Worm (Caenorhabditis elegans) whole organism, young adult: ENCODE measurements around the gene hphd-1.

Experiments
- C06A6.2 ChIP-seq: fragments of 200-800 bp; sonication (Bioruptor generic); conservative IDR thresholded peaks from 2 replicates; pipeline ENCODE4 v1.3.6; 2022; ENCODE audit warnings: missing genetic modification characterization, missing compliant biosample characterization
- C17E4.6 ChIP-seq: fragments of 200-800 bp; sonication (Bioruptor generic); IDR thresholded peaks from 2 replicates; pipeline ENCODE4 v1.3.6; 2022; ENCODE audit warnings: missing genetic modification reagents, missing genetic modification characterization, missing compliant biosample characterization
- F33H1.4 ChIP-seq: fragments of 200-800 bp; sonication (Bioruptor generic); IDR thresholded peaks from 2 replicates; pipeline ENCODE4 v1.3.6; 2022; ENCODE audit warnings: missing genetic modification reagents, missing genetic modification characterization, missing compliant biosample characterization
- F39B2.1 ChIP-seq: fragments of 200-800 bp; sonication (Bioruptor generic); IDR thresholded peaks from 2 replicates; pipeline ENCODE4 v1.3.6; 2022; ENCODE audit warnings: missing genetic modification reagents, missing genetic modification characterization, missing compliant biosample characterization
- F55B11.4 ChIP-seq: sonication (generic microtip); optimal IDR thresholded peaks from 2 replicates; lab custom pipeline; 2016; ENCODE audit warnings: missing compliant biosample characterization, missing genetic modification characterization, borderline replicate concordance; ENCODE audit not compliant: insufficient read depth
- F57A8.1 ChIP-seq: fragments of 200-800 bp; sonication (Bioruptor generic); optimal IDR thresholded peaks from 2 replicates; lab custom pipeline; 2018; ENCODE audit warnings: mild to moderate bottlenecking, missing genetic modification characterization, moderate library complexity, missing compliant biosample characterization
- K11D2.4 ChIP-seq: fragments of 200-800 bp; sonication (Bioruptor generic); IDR thresholded peaks from 2 replicates; pipeline ENCODE4 v1.3.6; 2022; ENCODE audit warnings: missing genetic modification reagents, missing genetic modification characterization, missing compliant biosample characterization
- Y53G8AR.9 ChIP-seq: fragments of 200-800 bp; sonication (Bioruptor generic); conservative IDR thresholded peaks from 2 replicates; pipeline ENCODE4 v1.3.6; 2022; ENCODE audit warnings: missing genetic modification reagents, missing genetic modification characterization, missing compliant biosample characterization
- Y67H2A.10 ChIP-seq: fragments of 200-800 bp; sonication (Bioruptor generic); conservative IDR thresholded peaks from 2 replicates; pipeline ENCODE4 v1.3.6; 2022; ENCODE audit warnings: missing genetic modification reagents, missing genetic modification characterization, missing compliant biosample characterization
- Y95B8A.8 ChIP-seq: fragments of 200-800 bp; sonication (Bioruptor generic); IDR thresholded peaks from 2 replicates; pipeline ENCODE4 v1.3.6; 2022; ENCODE audit warnings: missing genetic modification reagents, missing genetic modification characterization, missing compliant biosample characterization
- ZK185.1 ChIP-seq: sonication (generic microtip); optimal IDR thresholded peaks from 2 replicates; lab custom pipeline; 2016; ENCODE audit warnings: mild to moderate bottlenecking, missing genetic modification characterization, missing compliant biosample characterization; ENCODE audit not compliant: poor library complexity, severe bottlenecking
- aptf-2 ChIP-seq: fragments of 200-800 bp; sonication (Bioruptor generic); conservative IDR thresholded peaks from 2 replicates; pipeline ENCODE4 v1.3.6; 2022; ENCODE audit warnings: missing genetic modification reagents, missing genetic modification characterization, missing compliant biosample characterization
- atf-7 ChIP-seq: sonication (generic microtip); optimal IDR thresholded peaks from 2 replicates; lab custom pipeline; 2017; ENCODE audit warnings: mild to moderate bottlenecking, missing genetic modification characterization, missing compliant biosample characterization
- bed-2 ChIP-seq: fragments of 200-800 bp; sonication (Bioruptor generic); IDR thresholded peaks from 2 replicates; pipeline ENCODE4 v1.3.6; 2022; ENCODE audit warnings: missing genetic modification reagents, missing genetic modification characterization, missing compliant biosample characterization
- cebp-1 ChIP-seq, 2 experiments: fragments of 200-800 bp in 1 of 2; sonication (Bioruptor generic) in 1 of 2; sonication (generic microtip) in 1 of 2; IDR thresholded peaks in 1 of 2; optimal IDR thresholded peaks in 1 of 2; 2 replicates each; pipeline versions ENCODE4 v1.3.6 to Lab custom; 2017 to 2022; ENCODE audit warnings: missing compliant biosample characterization in 2 of 2, missing genetic modification characterization in 2 of 2, mild to moderate bottlenecking in 1 of 2, missing genetic modification reagents in 1 of 2, moderate library complexity in 1 of 2
- ceh-100 ChIP-seq: fragments of 200-800 bp; sonication (Bioruptor generic); IDR thresholded peaks from 2 replicates; pipeline ENCODE4 v1.3.6; 2022; ENCODE audit warnings: missing genetic modification reagents, missing genetic modification characterization, missing compliant biosample characterization
- ceh-27 ChIP-seq: fragments of 200-800 bp; sonication (Bioruptor generic); optimal IDR thresholded peaks from 2 replicates; lab custom pipeline; 2018; ENCODE audit warnings: mild to moderate bottlenecking, missing genetic modification characterization, moderate library complexity, missing compliant biosample characterization
- dox-1 ChIP-seq: fragments of 200-800 bp; sonication (Bioruptor generic); IDR thresholded peaks from 2 replicates; pipeline ENCODE4 v1.3.6; 2022; ENCODE audit warnings: missing genetic modification reagents, missing genetic modification characterization, missing compliant biosample characterization
- egl-18 ChIP-seq: fragments of 200-800 bp; sonication (Bioruptor generic); IDR thresholded peaks from 2 replicates; pipeline ENCODE4 v1.3.6; 2022; ENCODE audit warnings: missing genetic modification reagents, missing genetic modification characterization, missing compliant biosample characterization
- egl-44 ChIP-seq: fragments of 200-800 bp; sonication (Bioruptor generic); IDR thresholded peaks from 2 replicates; pipeline ENCODE4 v1.3.6; 2022; ENCODE audit warnings: missing genetic modification reagents, missing genetic modification characterization, missing compliant biosample characterization
- ets-4 ChIP-seq: fragments of 200-800 bp; sonication (Bioruptor generic); optimal IDR thresholded peaks from 2 replicates; lab custom pipeline; 2018; ENCODE audit warnings: mild to moderate bottlenecking, missing genetic modification characterization, missing compliant biosample characterization
- fkh-3 ChIP-seq: sonication (generic microtip); optimal IDR thresholded peaks from 2 replicates; lab custom pipeline; 2016; ENCODE audit warnings: mild to moderate bottlenecking, missing genetic modification characterization, missing compliant biosample characterization
- gei-17 ChIP-seq: fragments of 200-800 bp; sonication (Bioruptor generic); optimal IDR thresholded peaks from 2 replicates; lab custom pipeline; 2018; ENCODE audit warnings: mild to moderate bottlenecking, missing genetic modification characterization, missing compliant biosample characterization
- hlh-26 ChIP-seq: fragments of 200-800 bp; sonication (Bioruptor generic); conservative IDR thresholded peaks from 2 replicates; pipeline ENCODE4 v1.3.6; 2022; ENCODE audit warnings: missing genetic modification reagents, missing genetic modification characterization, missing compliant biosample characterization
- hmg-20 ChIP-seq: fragments of 200-800 bp; sonication (Bioruptor generic); IDR thresholded peaks from 2 replicates; pipeline ENCODE4 v1.3.6; 2022; ENCODE audit warnings: missing genetic modification reagents, missing genetic modification characterization, missing compliant biosample characterization
- hsf-1 ChIP-seq: fragments of 200-800 bp; sonication (Bioruptor generic); IDR thresholded peaks from 2 replicates; pipeline ENCODE4 v1.3.6; 2022; ENCODE audit warnings: missing genetic modification reagents, missing genetic modification characterization, missing compliant biosample characterization
- lag-1 ChIP-seq: fragments of 200-800 bp; sonication (Bioruptor generic); IDR thresholded peaks from 2 replicates; pipeline ENCODE4 v1.3.6; 2022; ENCODE audit warnings: missing genetic modification reagents, missing genetic modification characterization, missing compliant biosample characterization
- let-526 ChIP-seq: fragments of 200-800 bp; sonication (Bioruptor generic); IDR thresholded peaks from 2 replicates; pipeline ENCODE4 v1.3.6; 2022; ENCODE audit warnings: missing genetic modification reagents, missing genetic modification characterization, missing compliant biosample characterization
- lin-26 ChIP-seq: fragments of 200-800 bp; sonication (Bioruptor generic); IDR thresholded peaks from 2 replicates; pipeline ENCODE4 v1.3.6; 2022; ENCODE audit warnings: missing genetic modification reagents, missing genetic modification characterization, missing compliant biosample characterization
- lin-40 ChIP-seq: sonication (generic microtip); optimal IDR thresholded peaks from 2 replicates; lab custom pipeline; 2016; ENCODE audit warnings: missing genetic modification characterization, mild to moderate bottlenecking, missing compliant biosample characterization, missing genotype, missing genetic modification reagents
- madf-3 ChIP-seq: fragments of 200-800 bp; sonication (Bioruptor generic); IDR thresholded peaks from 2 replicates; pipeline ENCODE4 v1.3.6; 2022; ENCODE audit warnings: missing genetic modification reagents, missing genetic modification characterization, missing compliant biosample characterization
- madf-6 ChIP-seq: fragments of 200-800 bp; sonication (Bioruptor generic); IDR thresholded peaks from 2 replicates; pipeline ENCODE4 v1.3.6; 2022; ENCODE audit warnings: missing genetic modification reagents, missing genetic modification characterization, missing compliant biosample characterization
- mcd-1 ChIP-seq: fragments of 200-800 bp; sonication (Bioruptor generic); IDR thresholded peaks from 2 replicates; pipeline ENCODE4 v1.3.6; 2022; ENCODE audit warnings: missing genetic modification reagents, missing genetic modification characterization, missing compliant biosample characterization
- nfyb-1 ChIP-seq: fragments of 200-800 bp; sonication (Bioruptor generic); IDR thresholded peaks from 2 replicates; pipeline ENCODE4 v1.3.6; 2022; ENCODE audit warnings: missing genetic modification reagents, missing genetic modification characterization, missing compliant biosample characterization
- nhr-80 ChIP-seq: sonication (generic microtip); optimal IDR thresholded peaks from 2 replicates; lab custom pipeline; 2016; ENCODE audit warnings: missing genetic modification characterization, missing compliant biosample characterization
- pbrm-1 ChIP-seq: fragments of 200-800 bp; sonication (Bioruptor generic); IDR thresholded peaks from 2 replicates; pipeline ENCODE4 v1.3.6; 2022; ENCODE audit warnings: missing genetic modification reagents, missing genetic modification characterization, missing compliant biosample characterization
- rcor-1 ChIP-seq: fragments of 200-800 bp; sonication (Bioruptor generic); IDR thresholded peaks from 2 replicates; pipeline ENCODE4 v1.3.6; 2022; ENCODE audit warnings: missing genetic modification reagents, missing genetic modification characterization, missing compliant biosample characterization
- snpc-1.3 ChIP-seq: sonication (generic microtip); optimal IDR thresholded peaks from 2 replicates; lab custom pipeline; 2017; ENCODE audit warnings: missing genetic modification characterization, mild to moderate bottlenecking, missing compliant biosample characterization, antibody characterized with exemption, moderate library complexity, missing genotype, missing genetic modification reagents; ENCODE audit not compliant: insufficient read depth
- tbp1 ChIP-seq: fragments of 200-800 bp; sonication (Bioruptor generic); optimal IDR thresholded peaks from 2 replicates; lab custom pipeline; 2018; ENCODE audit warnings: mild to moderate bottlenecking, missing genetic modification characterization, missing compliant biosample characterization
- zfh-2 ChIP-seq: fragments of 200-800 bp; sonication (Bioruptor generic); conservative IDR thresholded peaks from 2 replicates; pipeline ENCODE4 v1.3.6; 2022; ENCODE audit warnings: missing genetic modification reagents, missing genetic modification characterization, missing compliant biosample characterization

hphd-1 gene

DNA sequence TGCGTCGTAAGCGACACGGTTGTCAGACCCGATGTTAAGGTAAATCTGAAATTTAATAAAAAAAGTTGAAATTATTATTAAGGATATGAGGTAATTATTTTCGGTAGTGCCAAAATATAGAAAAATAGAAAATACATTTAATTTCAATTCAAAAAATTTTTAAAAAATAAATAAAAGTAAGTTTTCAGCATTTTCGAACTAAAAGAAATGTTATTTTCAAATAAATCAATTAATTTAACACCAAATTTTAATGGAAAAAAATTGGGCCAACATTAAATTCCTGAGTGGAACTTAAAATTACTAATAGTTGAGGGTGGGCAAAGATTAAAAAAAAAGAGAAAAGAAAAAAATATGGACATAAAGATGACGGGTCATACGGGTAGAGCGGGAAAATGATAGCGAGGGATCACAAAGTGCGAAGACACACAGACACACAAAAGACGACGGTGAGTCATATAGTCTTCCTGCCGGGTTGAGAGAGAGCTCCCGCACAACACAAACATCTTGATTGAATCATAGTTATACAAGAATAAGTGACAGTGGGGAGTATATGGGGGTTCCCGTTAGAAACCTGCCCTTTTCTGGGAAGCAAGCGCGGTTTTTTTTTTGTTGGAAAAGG, 29.5 kb upstream of the hphd-1 start, which contains the start of gene max-2 (continued):
- TF ChIP-seq Y67H2A.10 (GFP tag; lab: Robert Waterston, UW) (no peak), bed-2 (GFP tag; lab: Robert Waterston, UW) (no peak), fkh-3 (tag; lab: Kevin White, UChicago) (no peak), cebp-1 (GFP tag; IDR thresholded peaks at IDR 0.05; lab: Robert Waterston, UW) (no peak), cebp-1 (tag; optimal IDR thresholded peaks at IDR 0.05; lab: Kevin White, UChicago) (peak; percentile 27), let-526 (GFP tag; lab: Robert Waterston, UW) (no peak), ZK185.1 (tag; lab: Kevin White, UChicago) (no peak)

- peak; percentile 51; the same call in 1 of the 2 replicates for TF ChIP-seq zfh-2 (GFP tag; lab: Robert Waterston, UW)
- TF ChIP-seq ets-4 (GFP tag; lab: Kevin White, UChicago): no peak
- no peak for TF ChIP-seq snpc-1.3 (tag; lab: Kevin White, UChicago)
Observed at ce11 chrII:13023518-13023917, 27.1 kb upstream of the hphd-1 start.

DNA sequence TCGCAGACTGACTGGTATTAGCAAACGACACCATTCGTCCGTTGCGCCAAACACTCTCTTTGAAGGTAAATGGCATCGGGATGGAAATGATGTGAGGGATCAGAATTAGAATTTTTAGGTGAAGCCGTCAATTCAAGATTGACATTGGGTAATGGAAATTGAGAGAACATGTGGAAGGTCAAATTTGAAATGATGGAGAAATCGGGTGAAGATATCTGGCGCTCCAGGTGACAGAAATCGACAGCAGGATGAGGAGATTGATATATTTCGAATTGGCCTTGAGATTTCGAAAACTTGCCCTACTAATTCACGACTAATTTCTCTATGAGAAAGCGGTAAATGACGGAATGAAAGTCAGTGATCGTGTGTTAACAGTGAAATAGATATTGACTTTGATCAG, 26.2 kb upstream of the hphd-1 start:
- TF ChIP-seq hlh-26 (GFP tag; lab: Robert Waterston, UW) (no peak), ceh-27 (GFP tag; lab: Kevin White, UChicago) (no peak), F57A8.1 (no peak), F55B11.4 (no peak), cebp-1 (GFP tag; IDR thresholded peaks at IDR 0.05; lab: Robert Waterston, UW) (no peak), cebp-1 (tag; optimal IDR thresholded peaks at IDR 0.05; lab: Kevin White, UChicago) (no peak)

DNA sequence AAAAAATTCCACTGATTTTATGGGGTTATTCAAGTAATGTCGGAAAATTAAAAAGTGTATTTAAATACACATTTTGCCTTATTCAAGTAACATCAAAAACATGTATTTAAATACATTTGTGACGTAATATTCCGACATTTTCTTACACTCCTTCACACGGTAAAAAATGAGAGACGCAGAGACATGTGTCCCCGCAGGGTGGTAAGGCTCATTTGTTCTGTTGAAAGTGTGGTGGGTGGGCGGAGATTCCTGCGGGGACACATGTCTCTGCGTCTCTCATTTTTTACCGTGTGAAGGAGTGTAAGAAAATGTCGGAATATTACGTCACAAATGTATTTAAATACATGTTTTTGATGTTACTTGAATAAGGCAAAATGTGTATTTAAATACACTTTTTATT, 20.0 kb upstream of the hphd-1 start:
- TF ChIP-seq lag-1 (GFP tag; lab: Robert Waterston, UW): peak; percentile 65; the same call in 1 of the 2 replicates
- TF ChIP-seq nhr-80 (tag; lab: Kevin White, UChicago): peak; percentile 39
- peak; percentile 11 for TF ChIP-seq gei-17 (GFP tag; lab: Kevin White, UChicago)
- TF ChIP-seq cebp-1 (GFP tag; IDR thresholded peaks at IDR 0.05; lab: Robert Waterston, UW): peak; percentile 65
- TF ChIP-seq cebp-1 (tag; optimal IDR thresholded peaks at IDR 0.05; lab: Kevin White, UChicago): peak; percentile 76
- peak; percentile 100 for TF ChIP-seq pbrm-1
- peak; percentile 100 for TF ChIP-seq F39B2.1 (GFP tag; lab: Robert Waterston, UW)
- TF ChIP-seq hsf-1: 0 out of 2 replicates have a peak, but pooled peaks have one; percentile 59
- peak; percentile 49 for TF ChIP-seq F33H1.4 (GFP tag; lab: Robert Waterston, UW)
- peak; percentile 84 for TF ChIP-seq madf-3
- peak; percentile 89 for TF ChIP-seq mcd-1 (GFP tag; lab: Robert Waterston, UW)
- TF ChIP-seq madf-6 (GFP tag; lab: Robert Waterston, UW): peak; percentile 60
- TF ChIP-seq lin-26 (GFP tag; lab: Robert Waterston, UW): peak; percentile 66; the same call in 1 of the 2 replicates
- TF ChIP-seq C17E4.6 (GFP tag; lab: Robert Waterston, UW): 0 out of 2 replicates have a peak, but pooled peaks have one; percentile 39
- peak; percentile 92 for TF ChIP-seq C06A6.2 (GFP tag; lab: Robert Waterston, UW)
- peak; percentile 77 for TF ChIP-seq dox-1 (GFP tag; lab: Robert Waterston, UW)
- peak; percentile 97 for TF ChIP-seq Y53G8AR.9 (GFP tag; lab: Robert Waterston, UW)
- TF ChIP-seq lin-40 (tag; lab: Kevin White, UChicago): peak; percentile 86
- TF ChIP-seq let-526 (GFP tag; lab: Robert Waterston, UW): peak; percentile 91
- TF ChIP-seq aptf-2: peak; percentile 44; the same call in 1 of the 2 replicates
- peak; percentile 41; the same call in 1 of the 2 replicates for TF ChIP-seq egl-18 (GFP tag; lab: Robert Waterston, UW)
- TF ChIP-seq atf-7 (tag; lab: Kevin White, UChicago): peak; percentile 25
- peak; percentile 76 for TF ChIP-seq ceh-100 (GFP tag; lab: Robert Waterston, UW)
- peak; percentile 93 for TF ChIP-seq K11D2.4 (GFP tag; lab: Robert Waterston, UW)
- TF ChIP-seq hmg-20 (GFP tag; lab: Robert Waterston, UW): peak; percentile 81
- TF ChIP-seq Y95B8A.8 (GFP tag; lab: Robert Waterston, UW): 0 out of 2 replicates have a peak, but pooled peaks have one; percentile 55
- peak; percentile 91 for TF ChIP-seq rcor-1 (GFP tag; lab: Robert Waterston, UW)
- TF ChIP-seq tbp1 (GFP tag; lab: Kevin White, UChicago): peak; percentile 64
- peak; percentile 94 for TF ChIP-seq nfyb-1 (GFP tag; lab: Robert Waterston, UW)
- 0 out of 2 replicates have a peak, but pooled peaks have one; percentile 47 for TF ChIP-seq egl-44 (GFP tag; lab: Robert Waterston, UW)
